Worm (Caenorhabditis elegans) whole organism, late embryonic: ENCODE measurements around the gene ztf-13.

Experiments
- C38D4.7 ChIP-seq: fragments of 200-800 bp; sonication (Bioruptor generic); optimal IDR thresholded peaks from 2 replicates; lab custom pipeline; 2018; ENCODE audit warnings: mild to moderate bottlenecking, missing genetic modification characterization, moderate library complexity, missing compliant biosample characterization
- F13H6.1 ChIP-seq: sonication (generic microtip); optimal IDR thresholded peaks from 2 replicates; lab custom pipeline; 2016; ENCODE audit warnings: missing genetic modification characterization, missing compliant biosample characterization
- K02D7.2 ChIP-seq: sonication (generic microtip); optimal IDR thresholded peaks from 2 replicates; lab custom pipeline; 2017; ENCODE audit warnings: mild to moderate bottlenecking, missing genetic modification characterization, missing compliant biosample characterization
- T23F11.4 ChIP-seq: fragments of 200-800 bp; sonication (Bioruptor generic); optimal IDR thresholded peaks from 2 replicates; lab custom pipeline; 2018; ENCODE audit warnings: mild to moderate bottlenecking, missing genetic modification characterization, missing compliant biosample characterization
- ahr-1 ChIP-seq: sonication (generic microtip); optimal IDR thresholded peaks from 2 replicates; lab custom pipeline; 2016; ENCODE audit warnings: missing genetic modification characterization, missing compliant biosample characterization
- ama-1 ChIP-seq: fragments of 150-350 bp; optimal IDR thresholded peaks from 2 replicates; lab custom pipeline; 2014
- ceh-24 ChIP-seq: sonication (generic microtip); optimal IDR thresholded peaks from 2 replicates; lab custom pipeline; 2016; ENCODE audit warnings: mild to moderate bottlenecking, missing genetic modification characterization, missing compliant biosample characterization
- ceh-34 ChIP-seq: sonication (generic microtip); optimal IDR thresholded peaks from 2 replicates; lab custom pipeline; 2016; ENCODE audit warnings: mild to moderate bottlenecking, missing genetic modification characterization, missing compliant biosample characterization
- ceh-48 ChIP-seq: sonication (generic microtip); optimal IDR thresholded peaks from 2 replicates; lab custom pipeline; 2016; ENCODE audit warnings: missing genetic modification characterization, inconsistent platforms, missing compliant biosample characterization
- ceh-9 ChIP-seq: sonication (generic microtip); optimal IDR thresholded peaks from 2 replicates; lab custom pipeline; 2016; ENCODE audit warnings: mild to moderate bottlenecking, missing genetic modification characterization, inconsistent platforms, missing compliant biosample characterization
- che-1 ChIP-seq: sonication (generic microtip); optimal IDR thresholded peaks from 2 replicates; lab custom pipeline; 2016; ENCODE audit warnings: mild to moderate bottlenecking, missing genetic modification characterization, missing compliant biosample characterization
- eyg-1 ChIP-seq: sonication (generic microtip); optimal IDR thresholded peaks from 2 replicates; lab custom pipeline; 2016; ENCODE audit warnings: missing genotype, missing genetic modification characterization, missing compliant biosample characterization
- fkh-6 ChIP-seq: sonication (generic microtip); optimal IDR thresholded peaks from 2 replicates; lab custom pipeline; 2016; ENCODE audit warnings: missing genetic modification characterization, missing compliant biosample characterization
- hlh-15 ChIP-seq: sonication (generic microtip); optimal IDR thresholded peaks from 2 replicates; lab custom pipeline; 2016; ENCODE audit warnings: missing genetic modification characterization, missing compliant biosample characterization
- hlh-6 ChIP-seq: sonication (generic microtip); optimal IDR thresholded peaks from 2 replicates; lab custom pipeline; 2016; ENCODE audit warnings: missing genotype, missing genetic modification characterization, missing compliant biosample characterization
- lin-11 ChIP-seq: fragments of 200-800 bp; sonication (Bioruptor generic); optimal IDR thresholded peaks from 2 replicates; lab custom pipeline; 2018; ENCODE audit warnings: mild to moderate bottlenecking, missing genetic modification characterization, missing compliant biosample characterization
- mec-3 ChIP-seq: sonication (generic microtip); optimal IDR thresholded peaks from 2 replicates; lab custom pipeline; 2016; ENCODE audit warnings: borderline replicate concordance, missing genetic modification characterization, missing compliant biosample characterization
- nfya-1 ChIP-seq: sonication (generic microtip); optimal IDR thresholded peaks from 2 replicates; lab custom pipeline; 2017; ENCODE audit warnings: missing genetic modification characterization, mild to moderate bottlenecking, missing compliant biosample characterization, antibody characterized with exemption, moderate library complexity
- nhr-11 ChIP-seq: fragments of 150-350 bp; optimal IDR thresholded peaks from 2 replicates; lab custom pipeline; 2014; ENCODE audit warnings: missing biosample characterization, missing genetic modification characterization
- nhr-232 ChIP-seq: sonication (generic microtip); optimal IDR thresholded peaks from 2 replicates; lab custom pipeline; 2016; ENCODE audit warnings: missing genetic modification characterization, missing compliant biosample characterization
- npax-4 ChIP-seq: sonication (generic microtip); optimal IDR thresholded peaks from 2 replicates; lab custom pipeline; 2016; ENCODE audit warnings: missing genetic modification characterization, missing compliant biosample characterization
- odd-2 ChIP-seq: sonication (generic microtip); optimal IDR thresholded peaks from 2 replicates; lab custom pipeline; 2017; ENCODE audit warnings: antibody characterized with exemption, mild to moderate bottlenecking, missing genetic modification characterization, missing compliant biosample characterization
- pat-9 ChIP-seq: fragments of 200-800 bp; sonication (Bioruptor generic); optimal IDR thresholded peaks from 2 replicates; lab custom pipeline; 2018; ENCODE audit warnings: mild to moderate bottlenecking, missing genetic modification characterization, moderate library complexity, missing compliant biosample characterization
- pax-1 ChIP-seq: fragments of 150-350 bp; optimal IDR thresholded peaks from 2 replicates; lab custom pipeline; 2014; ENCODE audit warnings: missing biosample characterization, missing genetic modification characterization
- pha-4 ChIP-seq: fragments of 150-350 bp; optimal IDR thresholded peaks from 2 replicates; lab custom pipeline; 2018; ENCODE audit warnings: missing biosample characterization, missing genetic modification reagents, missing genetic modification characterization
- pqm-1 ChIP-seq: sonication (generic microtip); optimal IDR thresholded peaks from 2 replicates; lab custom pipeline; 2016; ENCODE audit warnings: missing genetic modification characterization, missing compliant biosample characterization
- ref-2 ChIP-seq: sonication (generic microtip); optimal IDR thresholded peaks from 2 replicates; lab custom pipeline; 2016; ENCODE audit warnings: missing genetic modification characterization, missing compliant biosample characterization
- sdc-2 ChIP-seq: sonication (generic microtip); optimal IDR thresholded peaks from 2 replicates; lab custom pipeline; 2016; ENCODE audit warnings: missing genotype, missing genetic modification characterization, missing compliant biosample characterization
- sox-4 ChIP-seq: sonication (generic microtip); optimal IDR thresholded peaks from 2 replicates; lab custom pipeline; 2017; ENCODE audit warnings: mild to moderate bottlenecking, missing genetic modification characterization, inconsistent platforms, missing compliant biosample characterization
- tbx-2 ChIP-seq: sonication (generic microtip); optimal IDR thresholded peaks from 2 replicates; lab custom pipeline; 2016; ENCODE audit warnings: missing genetic modification characterization, missing compliant biosample characterization
- ttx-3 ChIP-seq: sonication (generic microtip); optimal IDR thresholded peaks from 2 replicates; lab custom pipeline; 2016; ENCODE audit warnings: missing genetic modification reagents, missing genetic modification characterization, missing compliant biosample characterization
- unc-42 ChIP-seq: sonication (generic microtip); optimal IDR thresholded peaks from 2 replicates; lab custom pipeline; 2016; ENCODE audit warnings: missing genotype, missing genetic modification characterization, missing compliant biosample characterization
- zip-5 ChIP-seq: sonication (generic microtip); optimal IDR thresholded peaks from 2 replicates; lab custom pipeline; 2016; ENCODE audit warnings: missing genetic modification characterization, missing compliant biosample characterization
- ztf-16 ChIP-seq: sonication (generic microtip); optimal IDR thresholded peaks from 2 replicates; lab custom pipeline; 2017; ENCODE audit warnings: missing genetic modification characterization, missing compliant biosample characterization

The ztf-13 gene

ce11 chrX:3059299-3059698 lies 42.7 kb downstream of the ztf-13 start, which contains the start of gene rsef-1:
Gene rsef-1 (minus strand): TSS chrX:3059399.
- TF ChIP-seq hlh-15: no peak
- TF ChIP-seq mec-3 (tag; lab: Kevin White, UChicago): no peak
- no peak for TF ChIP-seq pat-9
- TF ChIP-seq sdc-2 (tag; lab: Kevin White, UChicago): no peak
- TF ChIP-seq pha-4 (tag; lab: Kevin White, UChicago): no peak
- no peak for TF ChIP-seq pax-1
- no peak for TF ChIP-seq K02D7.2 (tag; lab: Kevin White, UChicago)
- TF ChIP-seq sox-4 (tag; lab: Kevin White, UChicago): no peak
- TF ChIP-seq pqm-1 (tag; lab: Kevin White, UChicago): no peak
- no peak for TF ChIP-seq ref-2 (tag; lab: Kevin White, UChicago)
- no peak for TF ChIP-seq tbx-2
- TF ChIP-seq, all 69 proteins: peak for 0

- TF ChIP-seq ahr-1 (tag; lab: Kevin White, UChicago): no peak
- TF ChIP-seq zip-5 (tag; lab: Kevin White, UChicago): no peak
- TF ChIP-seq fkh-6: no peak
- TF ChIP-seq ttx-3: no peak
- TF ChIP-seq nhr-232 (tag; lab: Kevin White, UChicago): no peak
- TF ChIP-seq ztf-16 (tag; lab: Kevin White, UChicago): no peak
- no peak for TF ChIP-seq unc-42 (tag; lab: Kevin White, UChicago)
- TF ChIP-seq hlh-6 (tag; lab: Kevin White, UChicago): no peak
- TF ChIP-seq ceh-34 (tag; lab: Kevin White, UChicago): no peak
- TF ChIP-seq F13H6.1 (tag; lab: Kevin White, UChicago): no peak
Observed at ce11 chrX:3057656-3058055, 44.3 kb downstream of the ztf-13 start.

DNA sequence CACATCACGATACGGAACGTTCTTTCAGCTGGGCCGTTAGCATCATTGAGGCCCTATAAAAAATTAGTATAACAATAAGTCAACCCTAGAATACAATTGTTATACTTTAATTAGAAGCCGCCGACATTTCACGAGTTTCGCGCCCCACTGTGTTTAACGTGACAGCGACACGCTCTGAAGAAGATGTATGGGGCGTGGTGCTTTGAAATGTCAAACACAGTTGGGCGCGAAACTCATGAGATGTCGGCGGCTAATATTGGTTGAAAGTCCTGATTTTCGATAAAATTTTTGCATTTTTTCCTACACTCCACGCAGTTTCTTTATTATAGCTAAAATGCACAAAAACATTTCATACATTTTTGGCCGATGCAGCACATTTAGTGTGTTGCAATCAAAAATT lies 45.9 kb downstream of the ztf-13 start:
- TF ChIP-seq npax-4 (tag; lab: Kevin White, UChicago): no peak
- TF ChIP-seq nhr-11 (tag; lab: Kevin White, UChicago): no peak
- TF ChIP-seq ceh-9 (tag; lab: Kevin White, UChicago): no peak
- no peak for TF ChIP-seq odd-2
- TF ChIP-seq ceh-24 (tag; lab: Kevin White, UChicago): no peak
- TF ChIP-seq ahr-1 (tag; lab: Kevin White, UChicago): no peak
- TF ChIP-seq K02D7.2 (tag; lab: Kevin White, UChicago): no peak
- TF ChIP-seq F13H6.1 (tag; lab: Kevin White, UChicago): no peak
- TF ChIP-seq nfya-1 (tag; lab: Kevin White, UChicago): no peak
- no peak for TF ChIP-seq eyg-1
- TF ChIP-seq pqm-1 (tag; lab: Kevin White, UChicago): no peak
- TF ChIP-seq fkh-6: no peak
- TF ChIP-seq, all 69 proteins: peak for 0

DNA sequence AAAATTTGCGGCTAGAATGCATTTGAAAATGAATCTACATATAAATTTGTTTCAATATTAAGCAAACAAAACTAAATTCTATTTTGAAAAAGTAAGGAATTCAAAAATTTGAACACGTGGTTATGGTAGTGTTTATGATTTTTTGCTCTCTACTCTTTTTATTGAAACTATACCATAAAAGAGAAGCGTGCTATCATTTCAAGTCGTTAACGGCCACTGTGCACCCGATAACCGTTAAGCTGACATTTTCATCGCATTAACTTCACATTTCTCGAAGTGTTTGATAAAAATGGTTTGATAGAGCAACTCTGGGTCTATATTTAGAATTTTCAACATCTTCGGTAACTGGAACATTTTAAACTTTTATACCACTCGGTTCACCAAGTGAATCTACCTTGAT lies 47.2 kb downstream of the ztf-13 start, which contains the start of gene twk-26:
Gene twk-26 (minus strand): TSS at position 23 of the 400 bp plus-strand sequence.
- no peak for TF ChIP-seq K02D7.2 (tag; lab: Kevin White, UChicago)
- no peak for TF ChIP-seq odd-2
- no peak for TF ChIP-seq ahr-1 (tag; lab: Kevin White, UChicago)
- TF ChIP-seq C38D4.7 (GFP tag; lab: Kevin White, UChicago): no peak
- TF ChIP-seq pha-4 (tag; lab: Kevin White, UChicago): no peak
- no peak for TF ChIP-seq ttx-3
- no peak for TF ChIP-seq ceh-34 (tag; lab: Kevin White, UChicago)
- no peak for TF ChIP-seq pqm-1 (tag; lab: Kevin White, UChicago)

ce11 chrX:3054394-3054793 lies 47.6 kb downstream of the ztf-13 start:
- no peak for TF ChIP-seq che-1 (tag; lab: Kevin White, UChicago)
- no peak for TF ChIP-seq T23F11.4
- no peak for TF ChIP-seq lin-11 (tag; lab: Kevin White, UChicago)
- TF ChIP-seq K02D7.2 (tag; lab: Kevin White, UChicago): no peak
- no peak for TF ChIP-seq ceh-48 (tag; lab: Kevin White, UChicago)
- no peak for TF ChIP-seq pha-4 (tag; lab: Kevin White, UChicago)
- TF ChIP-seq nhr-11 (tag; lab: Kevin White, UChicago): no peak
- no peak for TF ChIP-seq hlh-6 (tag; lab: Kevin White, UChicago)
- no peak for TF ChIP-seq ztf-16 (tag; lab: Kevin White, UChicago)
- TF ChIP-seq ama-1 (lab: Kevin White, UChicago): no peak
